Worm (Caenorhabditis elegans) whole organism, early embryonic: ENCODE results near the gene fog-2.

Experiments
- aly-1 ChIP-seq: sonication (generic microtip); optimal IDR thresholded peaks from 2 replicates; lab custom pipeline; 2016; ENCODE audit warnings: missing genetic modification characterization, missing compliant biosample characterization
- ama-1 ChIP-seq: fragments of 150-350 bp; optimal IDR thresholded peaks from 2 replicates; lab custom pipeline; 2014
- ceh-13 ChIP-seq: fragments of 200-800 bp; sonication (Bioruptor generic); optimal IDR thresholded peaks from 2 replicates; lab custom pipeline; 2018; ENCODE audit warnings: mild to moderate bottlenecking, missing genetic modification characterization, missing compliant biosample characterization
- ceh-36 ChIP-seq: sonication (generic microtip); optimal IDR thresholded peaks from 2 replicates; lab custom pipeline; 2016; ENCODE audit warnings: missing genetic modification characterization, inconsistent platforms, missing compliant biosample characterization
- ets-7 ChIP-seq: sonication (generic microtip); optimal IDR thresholded peaks from 2 replicates; lab custom pipeline; 2016; ENCODE audit warnings: missing genotype, missing genetic modification characterization, missing compliant biosample characterization
- flt-1 ChIP-seq: fragments of 200-800 bp; sonication (Bioruptor generic); IDR thresholded peaks from 2 replicates; pipeline ENCODE4 v1.3.6; 2022; ENCODE audit warnings: missing genetic modification characterization, missing compliant biosample characterization
- hmbx-1 ChIP-seq: sonication (generic microtip); optimal IDR thresholded peaks from 2 replicates; lab custom pipeline; 2016; ENCODE audit warnings: mild to moderate bottlenecking, missing genetic modification characterization, missing compliant biosample characterization
- hmg-4 ChIP-seq: fragments of 200-800 bp; sonication (Bioruptor generic); optimal IDR thresholded peaks from 2 replicates; lab custom pipeline; 2018; ENCODE audit warnings: mild to moderate bottlenecking, missing genetic modification characterization, missing compliant biosample characterization
- pes-1 ChIP-seq: fragments of 200-800 bp; sonication (Bioruptor generic); IDR thresholded peaks from 2 replicates; pipeline ENCODE4 v1.3.6; 2022; ENCODE audit warnings: missing genetic modification reagents, missing genetic modification characterization, missing compliant biosample characterization
- scrt-1 ChIP-seq: fragments of 200-800 bp; sonication (Bioruptor generic); IDR thresholded peaks from 2 replicates; pipeline ENCODE4 v1.3.6; 2022; ENCODE audit warnings: missing genetic modification characterization, missing compliant biosample characterization
- sea-1 ChIP-seq: fragments of 200-800 bp; sonication (Bioruptor generic); conservative IDR thresholded peaks from 2 replicates; pipeline ENCODE4 v1.3.6; 2022; ENCODE audit warnings: missing genetic modification characterization, missing compliant biosample characterization
- tbx-11 ChIP-seq: fragments of 200-800 bp; sonication (Bioruptor generic); IDR thresholded peaks from 2 replicates; pipeline ENCODE4 v1.3.6; 2022; ENCODE audit warnings: missing genetic modification characterization, missing compliant biosample characterization
- tra-4 ChIP-seq: sonication (generic microtip); optimal IDR thresholded peaks from 2 replicates; lab custom pipeline; 2017; ENCODE audit warnings: missing genetic modification characterization, missing compliant biosample characterization

- no peak for TF ChIP-seq ama-1
- no peak for TF ChIP-seq tra-4 (tag; lab: Kevin White, UChicago)
- TF ChIP-seq flt-1 = no peak
- no peak for TF ChIP-seq ets-7 (tag; lab: Kevin White, UChicago)
- TF ChIP-seq tbx-11 (GFP tag; lab: Robert Waterston, UW) = no peak
- no peak for TF ChIP-seq hmbx-1 (tag; lab: Kevin White, UChicago)
- TF ChIP-seq ceh-36 = no peak
- TF ChIP-seq pes-1 = no peak
- TF ChIP-seq scrt-1 (GFP tag; lab: Robert Waterston, UW) = no peak
- TF ChIP-seq ceh-13 (GFP tag; lab: Kevin White, UChicago) = no peak
- TF ChIP-seq aly-1 (tag; lab: Kevin White, UChicago) = no peak
- TF ChIP-seq sea-1 = no peak
- no peak for TF ChIP-seq hmg-4
Observed at ce11 chrV:20186579-20186978, 12.5 kb upstream of the fog-2 start, which contains the start of gene srz-16.
